Worm (Caenorhabditis elegans) whole organism, L4 larva: ENCODE data around the gene srd-68.

ENCODE experiments used
- T26A8.4 ChIP-seq: fragments of 200-800 bp; sonication (Bioruptor generic); IDR thresholded peaks from 2 replicates; pipeline ENCODE4 v1.3.6; 2022; ENCODE audit warnings: missing genetic modification characterization, missing compliant biosample characterization
- ceh-44 ChIP-seq: fragments of 200-800 bp; sonication (Bioruptor generic); IDR thresholded peaks from 2 replicates; pipeline ENCODE4 v1.3.6; 2022; ENCODE audit warnings: missing genetic modification reagents, missing genetic modification characterization, missing compliant biosample characterization
- gei-8 ChIP-seq: fragments of 200-800 bp; sonication (Bioruptor generic); optimal IDR thresholded peaks from 2 replicates; lab custom pipeline; 2018; ENCODE audit warnings: mild to moderate bottlenecking, missing genetic modification characterization, missing compliant biosample characterization
- madf-5 ChIP-seq, 2 experiments: fragments of 200-800 bp; sonication (Bioruptor generic); IDR thresholded peaks; 2 replicates each; pipeline ENCODE4 v1.3.6; 2022; ENCODE audit warnings: missing compliant biosample characterization in 2 of 2, missing genetic modification characterization in 2 of 2
- nhr-237 ChIP-seq: sonication (generic microtip); optimal IDR thresholded peaks from 2 replicates; lab custom pipeline; 2017; ENCODE audit warnings: missing biosample characterization, missing genetic modification characterization
- nhr-77 ChIP-seq: fragments of 150-350 bp; optimal IDR thresholded peaks from 2 replicates; lab custom pipeline; 2014; ENCODE audit warnings: missing biosample characterization, missing genetic modification characterization
- tag-97 ChIP-seq: fragments of 200-800 bp; sonication (Bioruptor generic); IDR thresholded peaks from 2 replicates; pipeline ENCODE4 v1.3.6; 2022; ENCODE audit warnings: missing genetic modification characterization, missing compliant biosample characterization

DNA sequence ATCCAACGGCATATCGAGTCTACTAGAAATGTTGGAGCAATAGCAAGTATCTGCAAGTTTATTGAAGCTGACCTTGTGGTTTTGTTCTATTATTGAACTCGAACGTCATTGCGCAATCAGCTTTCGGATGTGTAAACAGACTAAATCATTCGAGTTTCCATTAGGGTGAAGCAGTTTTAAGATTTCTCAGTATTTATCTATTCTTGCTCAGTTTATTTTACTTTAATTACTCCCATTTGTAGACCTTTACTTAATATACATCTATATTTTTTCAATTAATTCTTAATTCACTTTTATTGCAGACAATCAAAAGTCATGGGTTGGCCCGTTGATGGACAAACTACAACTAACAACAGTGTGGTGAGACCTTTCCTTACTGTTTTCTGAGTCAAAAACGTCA, 21.9 kb downstream of the srd-68 start, which contains the start of gene F09C6.14:
- TF ChIP-seq tag-97 (no peak), nhr-77 (tag; lab: Kevin White, UChicago) (no peak), madf-5 (GFP tag; IDR thresholded peaks at IDR 0.05; lab: Robert Waterston, UW) (no peak), ceh-44 (GFP tag; lab: Robert Waterston, UW) (no peak), nhr-237 (tag; lab: Kevin White, UChicago) (no peak), gei-8 (GFP tag; lab: Kevin White, UChicago) (no peak), T26A8.4 (no peak)
